Worm (Caenorhabditis elegans): ENCODE measurements around the gene C49F8.15.
A peak's percentile ranks its signal among the peaks of the same experiment; 100 is the strongest.

Gene C49F8.15

DNA sequence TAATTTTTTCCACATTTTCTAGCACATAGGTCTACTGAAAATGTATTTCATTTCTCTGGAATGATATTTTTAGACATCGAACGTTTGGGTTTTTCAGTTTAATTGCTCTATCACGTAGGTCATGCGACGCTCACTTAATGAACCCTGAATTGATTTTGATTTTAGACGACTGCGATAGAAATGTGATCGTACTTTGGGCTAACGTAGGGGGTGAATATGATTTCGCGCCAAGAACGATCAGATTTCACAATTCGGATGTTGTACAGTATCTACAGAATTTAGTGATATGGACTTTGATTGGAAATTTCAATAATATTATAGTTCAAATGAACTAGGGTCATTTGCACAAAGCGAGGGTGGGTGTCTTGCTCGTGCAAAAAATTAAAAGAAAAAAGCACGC is 10.2 kb downstream of the C49F8.15 start (continued):
- TF ChIP-seq C34B4.2 (tag; optimal IDR thresholded peaks at IDR 0.05): no peak
- TF ChIP-seq nhr-237 (tag; optimal IDR thresholded peaks at IDR 0.05): no peak

DNA sequence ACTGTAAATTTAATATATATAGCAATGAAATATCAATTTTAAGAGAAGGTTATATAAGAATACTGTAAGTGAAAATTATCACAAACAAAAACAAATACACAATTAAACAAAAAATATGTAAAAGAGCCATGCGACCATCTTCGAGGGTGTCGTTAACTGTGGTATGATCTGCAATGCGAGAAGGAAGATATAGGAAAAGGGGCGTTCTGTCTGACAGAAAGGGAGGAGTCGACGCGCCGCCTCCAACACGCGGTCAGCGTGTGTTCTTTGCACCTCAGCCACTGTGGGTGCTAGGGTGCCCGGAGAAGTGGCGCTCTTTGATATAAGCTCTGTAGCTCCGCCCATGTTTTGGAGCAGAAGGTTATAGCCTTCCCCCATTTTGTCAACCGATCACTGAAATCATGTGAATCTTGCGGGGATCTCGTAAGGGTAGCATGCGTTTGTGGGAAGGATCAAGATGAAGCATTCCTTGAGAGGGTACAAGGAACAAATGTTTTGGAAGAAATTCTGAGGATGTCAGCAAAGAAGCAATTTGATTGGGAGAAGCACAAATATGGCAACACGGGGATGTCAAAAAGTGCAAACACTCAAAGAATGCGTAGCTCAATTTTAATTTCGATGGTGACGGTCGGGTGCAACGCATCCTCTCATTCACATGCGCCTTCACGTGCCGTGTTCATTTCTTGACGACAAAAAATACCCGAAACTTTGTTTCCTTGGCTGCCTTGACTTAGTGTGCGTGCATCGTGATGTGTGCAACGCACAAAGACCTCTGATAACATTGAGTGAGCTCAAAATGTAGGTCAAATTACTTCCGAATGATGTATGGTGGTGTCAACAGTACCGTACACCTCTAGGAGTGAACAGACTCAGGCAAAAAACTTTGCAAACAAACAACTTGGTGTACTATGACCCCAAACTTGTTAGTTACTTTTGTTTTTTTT is 11.3 kb downstream of the C49F8.15 start, which contains the start of gene mxl-3:
mxl-3 (minus strand) TSS at position 1 of the 944 bp plus-strand sequence.
- TF ChIP-seq C16A3.4 (tag; optimal IDR thresholded peaks at IDR 0.05) (peak; percentile 18), nhr-90 (tag; optimal IDR thresholded peaks at IDR 0.05; ENCODE audit: poor library complexity) (peak; percentile 57), egl-27 (tag; optimal IDR thresholded peaks at IDR 0.05) (peak in 1 of 2 experiments; percentile 29), hlh-17 (GFP tag; optimal IDR thresholded peaks at IDR 0.05; ENCODE audit: borderline replicate concordance) (no peak), mep-1 (tag; optimal IDR thresholded peaks at IDR 0.05) (peak; percentile 41), skn-1 (tag; optimal IDR thresholded peaks at IDR 0.05) (peak; percentile 36), elt-2 (tag; optimal IDR thresholded peaks at IDR 0.05) (peak; percentile 41), nhr-19 (GFP tag; conservative IDR thresholded peaks at IDR 0.05) (peak; percentile 88), grh-1 (GFP tag; IDR thresholded peaks at IDR 0.05) (no peak), lin-14 (GFP tag; optimal IDR thresholded peaks at IDR 0.05) (peak; percentile 54), zip-4 (GFP tag; optimal IDR thresholded peaks at IDR 0.05) (no peak), mdl-1 (tag; optimal IDR thresholded peaks at IDR 0.05) (peak in 1 of 2 experiments; percentile 44), unc-98 (GFP tag; IDR thresholded peaks at IDR 0.05) (no peak), pax-3 (tag; optimal IDR thresholded peaks at IDR 0.05) (no peak), unc-62 (GFP tag; optimal IDR thresholded peaks at IDR 0.05) (no peak), ces-1 (GFP tag; optimal IDR thresholded peaks at IDR 0.05) (no peak), nhr-85 (tag) (peak; percentile 80), nhr-11 (tag; optimal IDR thresholded peaks at IDR 0.05) (peak; percentile 51), lin-35 (GFP tag; optimal IDR thresholded peaks at IDR 0.05) (peak in 1 of 2 experiments; percentile 30), ztf-4 (tag; optimal IDR thresholded peaks at IDR 0.05) (peak; percentile 9), nhr-71 (tag; optimal IDR thresholded peaks at IDR 0.05) (peak; percentile 76), efl-1 (optimal IDR thresholded peaks at IDR 0.05) (no peak), efl-1 (GFP tag; optimal IDR thresholded peaks at IDR 0.05 in 1 of 2) (peak in 1 of 2 experiments; percentile 69), lsy-2 (tag; optimal IDR thresholded peaks at IDR 0.05) (peak in 1 of 2 experiments; percentile 18), ama-1 (optimal IDR thresholded peaks at IDR 0.05) (peak; percentile 56), aly-2 (tag; optimal IDR thresholded peaks at IDR 0.05) (no peak), tbx-2 (tag; optimal IDR thresholded peaks at IDR 0.05) (peak; percentile 66), pqm-1 (tag; optimal IDR thresholded peaks at IDR 0.05) (no peak), nhr-20 (tag; optimal IDR thresholded peaks at IDR 0.05) (peak; percentile 67), mef-2 (tag; optimal IDR thresholded peaks at IDR 0.05) (no peak), dsc-1 (tag; optimal IDR thresholded peaks at IDR 0.05) (peak; percentile 2), aha-1 (tag; optimal IDR thresholded peaks at IDR 0.05) (no peak), rnt-1 (tag; optimal IDR thresholded peaks at IDR 0.05) (peak; percentile 63), pag-3 (tag; optimal IDR thresholded peaks at IDR 0.05; ENCODE audit: borderline replicate concordance, insufficient read depth) (no peak), blmp-1 (tag; optimal IDR thresholded peaks at IDR 0.05) (peak; percentile 9), snu-23 (GFP tag; optimal IDR thresholded peaks at IDR 0.05) (peak; percentile 74), lin-13 (GFP tag; optimal IDR thresholded peaks at IDR 0.05) (peak; percentile 16), nhr-47 (tag; optimal IDR thresholded peaks at IDR 0.05) (peak; percentile 46)
